Worm (Caenorhabditis elegans): ENCODE data around the gene msp-33.

ce11 chrII:4914214-4914613 is 21.7 kb upstream of the msp-33 start, which contains the start of gene R05F9.11:
- no peak for TF ChIP-seq skn-1 (tag; optimal IDR thresholded peaks at IDR 0.05)
- TF ChIP-seq ZK546.5 (tag; optimal IDR thresholded peaks at IDR 0.05): no peak
- no peak for TF ChIP-seq nhr-237 (tag; optimal IDR thresholded peaks at IDR 0.05)
- TF ChIP-seq ztf-11 (tag; optimal IDR thresholded peaks at IDR 0.05): no peak
- no peak for TF ChIP-seq ceh-9 (tag; optimal IDR thresholded peaks at IDR 0.05)
- TF ChIP-seq nhr-11 (tag; optimal IDR thresholded peaks at IDR 0.05): no peak
- no peak for TF ChIP-seq snpc-4 (tag; optimal IDR thresholded peaks at IDR 0.05)
- no peak for TF ChIP-seq aly-2 (tag; optimal IDR thresholded peaks at IDR 0.05)
- TF ChIP-seq unc-62 (GFP tag; optimal IDR thresholded peaks at IDR 0.05): no peak
